Fruit fly (Drosophila melanogaster) Kc167 (cell line): ENCODE measurements around the gene CG33299.

Experiments
- Myc ChIP-seq: fragments of >200 bp; optimal IDR thresholded peaks from 2 replicates; lab custom pipeline; 2017; ENCODE audit warnings: missing external identifiers
- Sin3A ChIP-seq: fragments of >200 bp; optimal IDR thresholded peaks from 2 replicates; lab custom pipeline; 2018; ENCODE audit warnings: missing external identifiers
- h ChIP-seq: fragments of >200 bp; optimal IDR thresholded peaks from 3 replicates; lab custom pipeline; 2018; ENCODE audit warnings: missing external identifiers
- ttk ChIP-seq: sonication (Bioruptor generic); optimal IDR thresholded peaks from 2 replicates; lab custom pipeline; 2017; ENCODE audit warnings: missing external identifiers

DNA sequence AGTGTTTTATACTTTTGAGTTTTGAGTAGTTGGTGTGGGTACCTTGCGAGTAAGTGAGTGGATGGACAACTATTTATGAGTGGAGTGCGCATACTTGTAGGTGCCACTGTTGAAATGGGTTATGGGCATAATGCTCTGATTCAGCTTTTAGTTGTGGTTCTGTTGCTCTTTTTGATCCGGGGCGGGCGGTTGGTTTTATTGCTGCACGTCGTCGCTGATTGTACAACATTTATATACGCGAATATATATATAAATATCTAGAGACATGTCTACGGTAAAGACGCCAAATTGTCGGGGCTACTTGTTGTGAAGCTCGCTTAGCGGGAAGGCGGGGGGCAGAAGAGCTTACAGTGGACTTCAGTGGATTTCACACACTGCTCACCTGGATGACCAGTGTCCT lies 27.7 kb downstream of the CG33299 start:
- TF ChIP-seq h (lab: Kevin White, UChicago), result no peak
- no peak for TF ChIP-seq Myc (lab: Kevin White, UChicago)
- TF ChIP-seq ttk (lab: Kevin White, UChicago), result no peak
- no peak for TF ChIP-seq Sin3A (lab: Kevin White, UChicago)
